Fruit fly (Drosophila melanogaster): ENCODE measurements around the gene CG10254.
A peak's percentile ranks its signal among the peaks of the same experiment; 100 is the strongest.

Gene CG10254

dm6 chr3R:23723381-23724034, 28.7 kb upstream of the CG10254 start (continued):
- peak; percentile 78 for TF ChIP-seq CG7368 (GFP tag; optimal IDR thresholded peaks at IDR 0.05)
- TF ChIP-seq cyc (GFP tag; optimal IDR thresholded peaks at IDR 0.05), result no peak
- peak in 1 of 2 experiments; percentile 39 for TF ChIP-seq salr (GFP tag; optimal IDR thresholded peaks at IDR 0.05)
- TF ChIP-seq acj6 (GFP tag; optimal IDR thresholded peaks at IDR 0.05), result peak; percentile 13
- peak; percentile 91 for TF ChIP-seq Eip78C (GFP tag)
- peak; percentile 92 for TF ChIP-seq fkh (GFP tag; optimal IDR thresholded peaks at IDR 0.05)
- TF ChIP-seq CG6854 (GFP tag; optimal IDR thresholded peaks at IDR 0.05), result peak; percentile 6
- peak; percentile 36 for TF ChIP-seq CG10669 (GFP tag; optimal IDR thresholded peaks at IDR 0.05)
- no peak for TF ChIP-seq CG3032 (tag; optimal IDR thresholded peaks at IDR 0.05)

DNA sequence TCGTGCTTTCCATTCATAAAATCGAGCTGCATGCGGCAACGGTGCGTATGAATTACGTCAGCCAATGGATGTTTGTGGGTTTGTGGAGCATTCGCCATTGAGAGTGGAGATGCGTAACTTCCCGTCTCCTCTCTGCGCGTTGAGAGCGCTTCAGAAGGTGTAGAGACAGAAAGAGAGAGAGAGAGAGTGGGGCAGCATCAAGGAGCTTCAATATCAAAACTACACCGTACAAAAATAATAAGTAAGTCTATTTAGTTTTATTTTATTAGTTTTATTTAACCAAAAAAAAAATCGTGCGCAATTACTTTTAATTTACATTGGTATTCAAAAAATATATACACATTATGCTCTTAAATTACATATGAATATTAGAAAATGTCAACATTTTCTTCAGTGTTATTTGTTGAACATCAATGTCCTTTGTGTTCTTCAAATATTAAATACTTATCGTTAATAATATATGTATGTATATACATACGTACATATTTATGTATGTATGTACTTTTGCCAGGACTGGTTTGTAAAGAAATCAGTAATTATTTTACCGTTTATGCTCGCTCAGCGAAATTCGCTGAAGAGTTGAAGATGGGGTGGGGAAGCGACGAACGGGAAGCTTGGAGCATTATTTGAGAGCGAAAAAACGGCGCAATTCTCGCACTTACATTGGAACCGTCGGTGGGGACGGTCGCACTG, 28.0 kb upstream of the CG10254 start, which contains the start of gene CG10365:
TSS of gene CG10365 (plus strand) at position 652 of the 693 bp plus-strand sequence.
- TF ChIP-seq Ets96B (tag; optimal IDR thresholded peaks at IDR 0.05) (peak; percentile 90), pdm3 (GFP tag; optimal IDR thresholded peaks at IDR 0.05) (peak; percentile 79), CG16779 (tag; optimal IDR thresholded peaks at IDR 0.05) (peak; percentile 67), CG11294 (GFP tag; IDR thresholded peaks at IDR 0.05) (peak; percentile 77; the same call in 1 of the 2 replicates), salr (GFP tag; optimal IDR thresholded peaks at IDR 0.05) (peak in 1 of 2 experiments; percentile 94), Met (GFP tag; optimal IDR thresholded peaks at IDR 0.05) (peak; percentile 84), CG6792 (GFP tag; optimal IDR thresholded peaks at IDR 0.05) (peak; percentile 91), fd85E (GFP tag; optimal IDR thresholded peaks at IDR 0.05) (peak; percentile 81), Hr4 (GFP tag; optimal IDR thresholded peaks at IDR 0.05) (peak; percentile 80), dsx (GFP tag; optimal IDR thresholded peaks at IDR 0.05; ENCODE audit: poor library complexity, severe bottlenecking) (peak; percentile 80), Blimp-1 (GFP tag; optimal IDR thresholded peaks at IDR 0.05) (peak; percentile 59), cyc (GFP tag; optimal IDR thresholded peaks at IDR 0.05) (peak; percentile 80), CG3032 (tag; optimal IDR thresholded peaks at IDR 0.05) (peak; percentile 89), CG9139 (GFP tag; optimal IDR thresholded peaks at IDR 0.05) (peak; percentile 55), CG11762 (GFP tag; optimal IDR thresholded peaks at IDR 0.05; ENCODE audit: insufficient read depth) (peak; percentile 89), CG34406 (GFP tag; optimal IDR thresholded peaks at IDR 0.05) (peak; percentile 96), achi (GFP tag; optimal IDR thresholded peaks at IDR 0.05) (peak; percentile 92), fkh (GFP tag; optimal IDR thresholded peaks at IDR 0.05) (no peak), CG10631 (GFP tag; optimal IDR thresholded peaks at IDR 0.05) (peak; percentile 93), Gug (GFP tag; IDR thresholded peaks at IDR 0.05) (peak; percentile 88), Eip75B (GFP tag; optimal IDR thresholded peaks at IDR 0.05) (peak; percentile 80), Hr38 (GFP tag; optimal IDR thresholded peaks at IDR 0.05) (no peak), topi (GFP tag; optimal IDR thresholded peaks at IDR 0.05) (peak; percentile 74), CG6808 (GFP tag; optimal IDR thresholded peaks at IDR 0.05) (peak; percentile 77), Sox15 (GFP tag; optimal IDR thresholded peaks at IDR 0.05) (peak; percentile 75), acj6 (GFP tag; optimal IDR thresholded peaks at IDR 0.05) (peak; percentile 89), OdsH (GFP tag; optimal IDR thresholded peaks at IDR 0.05) (peak; percentile 90), CG11902 (GFP tag; optimal IDR thresholded peaks at IDR 0.05) (peak; percentile 66), Sox14 (GFP tag; optimal IDR thresholded peaks at IDR 0.05) (peak; percentile 57), CG8632 (GFP tag; optimal IDR thresholded peaks at IDR 0.05) (peak; percentile 97), CG8319 (GFP tag; optimal IDR thresholded peaks at IDR 0.05) (peak; percentile 79), net (GFP tag; optimal IDR thresholded peaks at IDR 0.05) (peak; percentile 89), Sox102F (GFP tag; optimal IDR thresholded peaks at IDR 0.05) (peak; percentile 68), vri (GFP tag; optimal IDR thresholded peaks at IDR 0.05) (peak; percentile 92), CG6163 (GFP tag; IDR thresholded peaks at IDR 0.05) (peak; percentile 90), CG1621 (tag; optimal IDR thresholded peaks at IDR 0.05) (peak; percentile 54), CG32006 (GFP tag; optimal IDR thresholded peaks at IDR 0.05) (peak; percentile 93), CG4318 (GFP tag; optimal IDR thresholded peaks at IDR 0.05) (peak; percentile 84), CG6854 (GFP tag; optimal IDR thresholded peaks at IDR 0.05) (peak; percentile 14), CG10669 (GFP tag; optimal IDR thresholded peaks at IDR 0.05) (peak; percentile 63), CG6276 (GFP tag; optimal IDR thresholded peaks at IDR 0.05) (peak; percentile 89), CG8119 (GFP tag; IDR thresholded peaks at IDR 0.05) (peak; percentile 97), spab (GFP tag; optimal IDR thresholded peaks at IDR 0.05) (peak; percentile 81), esn (GFP tag; optimal IDR thresholded peaks at IDR 0.05) (peak; percentile 92)

Data from whole organism, prepupa.